Worm (Caenorhabditis elegans): ENCODE results near the gene C50B6.7.

- TF ChIP-seq nhr-237 (tag; optimal IDR thresholded peaks at IDR 0.05) (no peak), unc-62 (GFP tag; optimal IDR thresholded peaks at IDR 0.05) (no peak), unc-120 (tag; optimal IDR thresholded peaks at IDR 0.05; ENCODE audit: poor library complexity, severe bottlenecking) (no peak)
These were observed 11.2 kb upstream of the C50B6.7 start, which contains the start of gene C50B6.9 for ce11 chrV:13335883-13336419.

Measured in whole organism, mixed stage, embryonic.